Fruit fly (Drosophila melanogaster) whole organism, embryonic: ENCODE measurements around the gene Spase12.

Experiments
- ATbp ChIP-seq: fragments of 200-800 bp; sonication (Bioruptor generic); optimal IDR thresholded peaks from 2 replicates; lab custom pipeline; 2017; ENCODE audit warnings: missing biosample characterization, mild to moderate bottlenecking, missing genetic modification characterization, missing genetic modification reagents
- Awh ChIP-seq: fragments of 200-800 bp; sonication (Bioruptor generic); IDR thresholded peaks from 2 replicates; pipeline ENCODE4, ENCODE4 v1.3.6; 2022; ENCODE audit warnings: missing biosample characterization, missing genetic modification characterization
- CG11560 ChIP-seq: fragments of 200-800 bp; sonication (Bioruptor generic); IDR thresholded peaks from 3 replicates; pipeline ENCODE4 v1.3.6; 2022; ENCODE audit warnings: missing biosample characterization, missing genetic modification characterization
- CG12769 ChIP-seq: fragments of 200-800 bp; sonication (Bioruptor generic); optimal IDR thresholded peaks from 2 replicates; lab custom pipeline; 2019; ENCODE audit warnings: missing biosample characterization, mild to moderate bottlenecking, missing genetic modification characterization, moderate library complexity
- CG15073 ChIP-seq: fragments of 200-800 bp; sonication (Bioruptor generic); optimal IDR thresholded peaks from 2 replicates; lab custom pipeline; 2016; ENCODE audit warnings: missing biosample characterization, missing genetic modification characterization
- CG15269 ChIP-seq: fragments of 200-800 bp; sonication (Bioruptor generic); optimal IDR thresholded peaks from 2 replicates; lab custom pipeline; 2018; ENCODE audit warnings: missing biosample characterization, mild to moderate bottlenecking, missing genetic modification characterization, moderate library complexity
- CG1647 ChIP-seq: fragments of 200-800 bp; sonication (Bioruptor generic); optimal IDR thresholded peaks from 3 replicates; lab custom pipeline; 2016; ENCODE audit warnings: missing biosample characterization, missing genetic modification characterization
- CG18262 ChIP-seq: fragments of 200-800 bp; optimal IDR thresholded peaks from 3 replicates; lab custom pipeline; 2019; ENCODE audit warnings: missing biosample characterization, mild to moderate bottlenecking, missing genetic modification characterization, moderate library complexity
- CG34376 ChIP-seq: fragments of 200-800 bp; sonication (Bioruptor generic); optimal IDR thresholded peaks from 2 replicates; lab custom pipeline; 2018; ENCODE audit warnings: missing biosample characterization, mild to moderate bottlenecking, missing genetic modification characterization
- CG3838 ChIP-seq: fragments of 200-800 bp; sonication (Bioruptor generic); optimal IDR thresholded peaks from 3 replicates; lab custom pipeline; 2016; ENCODE audit warnings: missing biosample characterization, missing genetic modification characterization
- CG42726 ChIP-seq: fragments of 200-800 bp; sonication (Bioruptor generic); IDR thresholded peaks from 2 replicates; pipeline ENCODE4 v1.3.6; 2022; ENCODE audit warnings: missing biosample characterization, missing genetic modification characterization; ENCODE audit not compliant: partially characterized antibody
- CG7786 ChIP-seq: fragments of 200-800 bp; sonication (Bioruptor generic); optimal IDR thresholded peaks from 2 replicates; lab custom pipeline; 2016; ENCODE audit warnings: missing biosample characterization, missing genetic modification characterization
- CG7963 ChIP-seq: fragments of 200-800 bp; sonication (Bioruptor generic); IDR thresholded peaks from 3 replicates; pipeline ENCODE4 v1.3.6; 2022; ENCODE audit warnings: missing biosample characterization, missing genetic modification characterization; ENCODE audit not compliant: partially characterized antibody
- CTCF ChIP-seq: fragments of 200-800 bp; sonication (Bioruptor generic); optimal IDR thresholded peaks from 2 replicates; lab custom pipeline; 2017; ENCODE audit warnings: missing biosample characterization, mild to moderate bottlenecking, missing genetic modification characterization, moderate library complexity
- CkIIα-i1 ChIP-seq: fragments of 200-800 bp; sonication (Bioruptor generic); IDR thresholded peaks from 2 replicates; pipeline ENCODE4 v1.3.6; 2022; ENCODE audit warnings: missing biosample characterization, missing genetic modification characterization
- D ChIP-seq, 2 experiments: fragments of 200-800 bp in 1 of 2; fragments of >200 bp in 1 of 2; sonication (Bioruptor generic) in 1 of 2; optimal IDR thresholded peaks; 2 replicates in 1 of 2; 3 replicates in 1 of 2; lab custom pipeline; 2017; ENCODE audit warnings: mild to moderate bottlenecking in 1 of 2, missing biosample characterization in 1 of 2, missing genetic modification characterization in 1 of 2, missing genetic modification reagents in 1 of 2
- Dip2 ChIP-seq: fragments of 200-800 bp; sonication (Bioruptor generic); IDR thresholded peaks from 2 replicates; pipeline ENCODE4 v1.3.6; 2022; ENCODE audit warnings: missing biosample characterization, missing genetic modification characterization
- Doc3 ChIP-seq: fragments of 200-800 bp; sonication (Bioruptor generic); IDR thresholded peaks from 3 replicates; pipeline ENCODE4 v1.3.6; 2022; ENCODE audit warnings: missing biosample characterization, missing genetic modification characterization; ENCODE audit not compliant: partially characterized antibody
- Eip74EF ChIP-seq, 2 experiments: fragments of 200-800 bp in 1 of 2; fragments of >200 bp in 1 of 2; sonication (Bioruptor generic) in 1 of 2; optimal IDR thresholded peaks; 2 replicates each; lab custom pipeline; 2017 to 2019; ENCODE audit warnings: missing biosample characterization in 2 of 2, missing genetic modification characterization in 2 of 2, mild to moderate bottlenecking in 1 of 2, moderate library complexity in 1 of 2
- Hey ChIP-seq: fragments of 200-800 bp; sonication (Bioruptor generic); optimal IDR thresholded peaks from 3 replicates; lab custom pipeline; 2018; ENCODE audit warnings: missing biosample characterization, mild to moderate bottlenecking, missing genetic modification characterization
- Med ChIP-seq: fragments of 200-800 bp; sonication (Bioruptor generic); peaks from one replicate; lab custom pipeline; 2016; ENCODE audit warnings: missing biosample characterization, missing genetic modification characterization, mild to moderate bottlenecking, inconsistent platforms, moderate library complexity
- NFAT ChIP-seq: fragments of 200-800 bp; sonication (Bioruptor generic); IDR thresholded peaks from 2 replicates; pipeline ENCODE4 v1.3.6; 2022; ENCODE audit warnings: missing biosample characterization, missing genetic modification characterization
- Nf-YA ChIP-seq: fragments of 200-800 bp; sonication (Bioruptor generic); IDR thresholded peaks from 2 replicates; pipeline ENCODE4 v1.3.6; 2022; ENCODE audit warnings: missing biosample characterization, missing genetic modification characterization
- Nf-YC ChIP-seq: fragments of 200-800 bp; optimal IDR thresholded peaks from 3 replicates; lab custom pipeline; 2019; ENCODE audit warnings: missing biosample characterization, mild to moderate bottlenecking, missing genetic modification characterization, moderate library complexity
- Pdp1 ChIP-seq, 2 experiments: fragments of 200-800 bp; sonication (Bioruptor generic); optimal IDR thresholded peaks; 3 replicates each; lab custom pipeline; 2016; ENCODE audit warnings: missing biosample characterization in 2 of 2, missing genetic modification characterization in 2 of 2, mild to moderate bottlenecking in 1 of 2, moderate library complexity in 1 of 2
- Vsx1 ChIP-seq: fragments of 200-800 bp; sonication (Bioruptor generic); optimal IDR thresholded peaks from 2 replicates; lab custom pipeline; 2017; ENCODE audit warnings: missing biosample characterization, mild to moderate bottlenecking, missing genetic modification characterization, missing genetic modification reagents
- abd-A ChIP-seq: fragments of 200-800 bp; sonication (Bioruptor generic); optimal IDR thresholded peaks from 3 replicates; lab custom pipeline; 2019; ENCODE audit warnings: missing biosample characterization, mild to moderate bottlenecking, missing genetic modification characterization, moderate library complexity
- chinmo ChIP-seq: fragments of 200-800 bp; sonication (Bioruptor generic); IDR thresholded peaks from 4 replicates; pipeline ENCODE4 v1.3.6; 2022; ENCODE audit warnings: missing biosample characterization, missing genetic modification characterization; ENCODE audit not compliant: partially characterized antibody
- crol ChIP-seq: fragments of 200-800 bp; sonication (Bioruptor generic); IDR thresholded peaks from 2 replicates; pipeline ENCODE4 v1.3.6; 2022; ENCODE audit warnings: missing biosample characterization, missing genetic modification characterization
- danr ChIP-seq: fragments of 200-800 bp; sonication (Bioruptor generic); IDR thresholded peaks from 2 replicates; pipeline ENCODE4 v1.3.6; 2022; ENCODE audit warnings: missing biosample characterization, missing genetic modification characterization
- gem ChIP-seq: fragments of 200-800 bp; sonication (Bioruptor generic); optimal IDR thresholded peaks from 2 replicates; lab custom pipeline; 2019; ENCODE audit warnings: missing biosample characterization, mild to moderate bottlenecking, missing genetic modification characterization, moderate library complexity
- hbn ChIP-seq: fragments of 200-800 bp; sonication (Bioruptor generic); IDR thresholded peaks from 2 replicates; pipeline ENCODE4 v1.3.6; 2022; ENCODE audit warnings: missing biosample characterization, missing genetic modification characterization; ENCODE audit not compliant: partially characterized antibody
- lab ChIP-seq: fragments of 200-800 bp; sonication (Bioruptor generic); optimal IDR thresholded peaks from 3 replicates; lab custom pipeline; 2017; ENCODE audit warnings: missing biosample characterization, missing genetic modification characterization, mild to moderate bottlenecking, moderate library complexity, missing genetic modification reagents
- lmd ChIP-seq: fragments of 200-800 bp; sonication (Bioruptor generic); IDR thresholded peaks from 2 replicates; pipeline ENCODE4 v1.3.6; 2022; ENCODE audit warnings: missing biosample characterization, missing genetic modification characterization
- nom ChIP-seq: fragments of 200-800 bp; sonication (Bioruptor generic); optimal IDR thresholded peaks from 2 replicates; lab custom pipeline; 2017; ENCODE audit warnings: missing biosample characterization, missing genetic modification characterization, mild to moderate bottlenecking, moderate library complexity, missing genetic modification reagents
- oc ChIP-seq: fragments of 200-800 bp; sonication (Bioruptor generic); optimal IDR thresholded peaks from 2 replicates; lab custom pipeline; 2018; ENCODE audit warnings: missing biosample characterization, mild to moderate bottlenecking, missing genetic modification characterization, moderate library complexity
- repo ChIP-seq: fragments of 200-800 bp; sonication (Bioruptor generic); optimal IDR thresholded peaks from 2 replicates; lab custom pipeline; 2016; ENCODE audit warnings: missing biosample characterization, missing genetic modification characterization
- scrt ChIP-seq: fragments of 200-800 bp; sonication (Bioruptor generic); optimal IDR thresholded peaks from 2 replicates; lab custom pipeline; 2018; ENCODE audit warnings: missing biosample characterization, mild to moderate bottlenecking, missing genetic modification characterization, moderate library complexity
- sd ChIP-seq: fragments of 200-800 bp; sonication (Bioruptor generic); optimal IDR thresholded peaks from 3 replicates; lab custom pipeline; 2018; ENCODE audit warnings: missing biosample characterization, mild to moderate bottlenecking, missing genetic modification characterization, moderate library complexity
- sob ChIP-seq: fragments of 200-800 bp; sonication (Bioruptor generic); IDR thresholded peaks from 2 replicates; pipeline ENCODE4 v1.3.6; 2022; ENCODE audit warnings: missing biosample characterization, missing genetic modification characterization
- sqz ChIP-seq: fragments of 200-800 bp; sonication (Bioruptor generic); optimal IDR thresholded peaks from 3 replicates; lab custom pipeline; 2018; ENCODE audit warnings: missing biosample characterization, mild to moderate bottlenecking, missing genetic modification characterization
- tll ChIP-seq, 2 experiments: fragments of 200-800 bp in 1 of 2; fragments of >200 bp in 1 of 2; sonication (Bioruptor generic) in 1 of 2; optimal IDR thresholded peaks; 2 replicates each; lab custom pipeline; 2017 to 2019; ENCODE audit warnings: missing biosample characterization in 2 of 2, missing genetic modification characterization in 2 of 2, mild to moderate bottlenecking in 1 of 2, moderate library complexity in 1 of 2
- twi ChIP-seq: fragments of 200-800 bp; optimal IDR thresholded peaks from 2 replicates; lab custom pipeline; 2019; ENCODE audit warnings: missing biosample characterization, mild to moderate bottlenecking, missing genetic modification characterization, moderate library complexity
- vvl ChIP-seq: fragments of 200-800 bp; sonication (Bioruptor generic); IDR thresholded peaks from 2 replicates; pipeline ENCODE4 v1.3.6; 2022; ENCODE audit warnings: missing biosample characterization, missing genetic modification characterization
- zen ChIP-seq: fragments of 200-800 bp; sonication (Bioruptor generic); optimal IDR thresholded peaks from 3 replicates; lab custom pipeline; 2018; ENCODE audit warnings: missing biosample characterization, mild to moderate bottlenecking, missing genetic modification characterization, moderate library complexity

The Spase12 gene

DNA sequence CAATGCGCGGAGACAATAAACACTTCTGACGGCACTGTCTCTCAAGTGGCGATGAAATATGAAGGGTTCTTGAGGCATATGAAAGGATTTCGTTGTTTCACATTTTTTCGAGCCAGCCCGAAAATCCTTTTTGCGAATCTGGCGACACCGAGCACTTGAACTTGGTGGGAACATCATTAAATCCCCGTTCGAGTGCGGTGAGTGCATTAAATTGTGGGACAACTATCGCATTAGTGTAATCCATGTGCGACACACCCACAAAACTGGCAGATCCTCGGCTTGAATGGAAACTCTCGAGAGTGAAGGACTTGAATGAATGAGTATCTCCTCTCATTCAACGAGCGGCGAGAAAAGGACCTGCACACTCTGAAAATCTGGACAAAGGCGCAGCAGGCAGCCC is 25.8 kb upstream of the Spase12 start:
- peak; percentile 82 for TF ChIP-seq D (optimal IDR thresholded peaks at IDR 0.05; lab: Kevin White, UChicago)
- TF ChIP-seq D (GFP tag; optimal IDR thresholded peaks at IDR 0.05; lab: Kevin White, UChicago), result no peak
- TF ChIP-seq CG3838 (GFP tag; lab: Kevin White, UChicago), result no peak
- no peak for TF ChIP-seq Dip2 (GFP tag; lab: Robert Waterston, UW)
- no peak for TF ChIP-seq hbn (GFP tag; lab: Robert Waterston, UW)
- no peak for TF ChIP-seq CG34376 (GFP tag; lab: Kevin White, UChicago)
- peak; percentile 9 for TF ChIP-seq twi
- TF ChIP-seq CG7786 (GFP tag; lab: Kevin White, UChicago), result no peak
- no peak for TF ChIP-seq danr (GFP tag; lab: Robert Waterston, UW)
- peak; percentile 38 for TF ChIP-seq zen (tag; lab: Kevin White, UChicago)
- peak in 1 of 2 experiments; percentile 81 for TF ChIP-seq tll (GFP tag; optimal IDR thresholded peaks at IDR 0.05; lab: Kevin White, UChicago)

DNA sequence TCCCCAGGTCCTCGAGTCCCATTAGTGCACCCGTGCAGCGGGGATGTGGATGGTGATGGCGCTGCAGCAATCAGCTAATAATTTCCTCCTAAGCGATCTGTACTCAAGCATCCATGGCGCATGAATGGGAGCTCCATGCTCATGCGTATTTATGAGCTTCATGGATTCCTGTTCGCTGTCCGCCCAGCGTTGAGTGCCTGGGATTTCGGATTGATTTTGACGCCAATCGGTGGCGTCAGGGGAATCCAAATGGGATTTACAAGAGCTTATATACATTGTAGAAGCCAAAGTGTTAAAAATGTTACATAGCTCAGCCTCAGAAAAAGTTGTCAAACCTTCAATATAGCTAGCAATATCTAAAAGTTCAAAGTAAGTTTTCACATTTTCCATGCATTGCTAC is 24.5 kb upstream of the Spase12 start, which contains the start of gene ND-20L:
Gene ND-20L, plus strand, starts transcription at position 301 of the 400 bp plus-strand sequence.
- TF ChIP-seq gem (tag; lab: Kevin White, UChicago) (no peak), NFAT (GFP tag; lab: Robert Waterston, UW) (0 out of 2 replicates have a peak, but pooled peaks have one; percentile 8)

DNA sequence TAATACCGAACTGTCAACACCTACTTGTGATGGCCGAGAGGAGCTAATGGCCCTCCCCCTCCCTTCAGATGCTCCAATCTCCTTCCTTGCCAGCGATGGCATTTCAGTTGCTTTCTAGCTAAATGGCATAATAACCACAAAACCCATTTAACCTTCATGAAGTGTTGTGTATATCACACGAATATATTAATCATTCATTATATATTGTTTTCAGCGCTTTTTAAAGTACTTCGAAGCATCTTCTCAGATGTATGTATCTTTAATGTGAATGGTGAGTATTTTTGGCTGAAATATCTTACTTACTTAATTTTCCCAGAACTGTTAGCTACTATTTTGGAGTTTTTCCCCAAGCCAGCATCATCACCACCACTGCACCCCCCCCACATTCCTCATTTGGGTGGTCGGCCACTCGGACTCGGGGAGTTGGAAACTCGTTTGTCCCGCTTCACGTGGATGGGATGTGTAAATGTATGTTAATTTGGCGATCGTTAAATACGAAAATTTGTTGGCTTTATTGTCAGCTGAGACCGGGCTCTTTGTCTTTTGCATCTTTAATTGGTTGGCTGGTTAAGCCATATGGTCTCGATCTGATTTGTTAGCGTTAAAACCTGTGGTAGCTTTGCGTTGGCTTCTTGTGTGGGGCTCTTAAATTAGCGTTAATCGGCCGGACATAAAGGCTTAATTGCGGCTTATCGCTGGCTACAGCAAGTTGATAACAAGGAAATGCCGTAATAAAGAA is 21.5 kb upstream of the Spase12 start:
- no peak for TF ChIP-seq CG1647 (GFP tag; lab: Kevin White, UChicago)
- no peak for TF ChIP-seq CG15073
- no peak for TF ChIP-seq CG42726
- TF ChIP-seq oc (tag; lab: Kevin White, UChicago), result peak; percentile 60
- TF ChIP-seq scrt, result no peak
- peak; percentile 87 for TF ChIP-seq vvl
- TF ChIP-seq repo, result no peak
- TF ChIP-seq Nf-YA (GFP tag; lab: Robert Waterston, UW), result no peak
- TF ChIP-seq abd-A (tag; lab: Kevin White, UChicago), result peak; percentile 96
- TF ChIP-seq CG18262 (tag; lab: Kevin White, UChicago), result no peak
- TF ChIP-seq sob (GFP tag; lab: Robert Waterston, UW), result no peak
- peak; percentile 50 for TF ChIP-seq sd (tag; lab: Kevin White, UChicago)
- TF ChIP-seq lab, result no peak
- no peak for TF ChIP-seq Doc3 (GFP tag; lab: Robert Waterston, UW)
- TF ChIP-seq Nf-YC (tag; lab: Kevin White, UChicago), result peak; percentile 16
- peak; percentile 95 for TF ChIP-seq Awh (GFP tag; lab: Robert Waterston, UW)
- no peak for TF ChIP-seq Eip74EF (GFP tag; optimal IDR thresholded peaks at IDR 0.05; lab: Kevin White, UChicago)
- TF ChIP-seq Hey (tag; lab: Kevin White, UChicago), result no peak
- no peak for TF ChIP-seq nom
- no peak for TF ChIP-seq ATbp (GFP tag; lab: Kevin White, UChicago)
- no peak for TF ChIP-seq sqz
- no peak for TF ChIP-seq CG7963 (GFP tag; lab: Robert Waterston, UW)
- peak; percentile 36 for TF ChIP-seq Vsx1 (GFP tag; lab: Kevin White, UChicago)
- no peak for TF ChIP-seq CTCF
- TF ChIP-seq CG12769 (tag; lab: Kevin White, UChicago), result peak; percentile 51
- peak; percentile 54 for TF ChIP-seq crol
- peak; percentile 4 for TF ChIP-seq Med (GFP tag; lab: Kevin White, UChicago)
- TF ChIP-seq CG11560 (tag; lab: Robert Waterston, UW), result no peak
- peak; percentile 68; the same call in 1 of the 4 replicates for TF ChIP-seq chinmo (GFP tag; lab: Robert Waterston, UW)
- TF ChIP-seq CkIIα-i1 (GFP tag; lab: Robert Waterston, UW), result no peak
- TF ChIP-seq CG15269 (tag; lab: Kevin White, UChicago), result peak; percentile 0
- no peak for TF ChIP-seq Pdp1 (GFP tag; optimal IDR thresholded peaks at IDR 0.05; lab: Kevin White, UChicago)
- no peak for TF ChIP-seq lmd
